Fruit fly (Drosophila melanogaster): ENCODE data around the gene CG16863.

The CG16863 gene

dm6 chr2L:13835002-13835910 lies 44.5 kb downstream of the CG16863 start, which contains the start of the genes mRpS23 and CenG1A (continued):
- peak; percentile 95 for TF ChIP-seq CG17802 (tag; optimal IDR thresholded peaks at IDR 0.05)
- peak; percentile 99 for TF ChIP-seq CG31441 (GFP tag; IDR thresholded peaks at IDR 0.05)
- peak; percentile 100 for TF ChIP-seq HmgZ (tag; optimal IDR thresholded peaks at IDR 0.05)
- TF ChIP-seq Antp (GFP tag; optimal IDR thresholded peaks at IDR 0.05), result peak; percentile 100
- TF ChIP-seq corto (GFP tag; optimal IDR thresholded peaks at IDR 0.05), result no peak
- peak; percentile 99 for TF ChIP-seq Fer2 (tag; optimal IDR thresholded peaks at IDR 0.05)
- TF ChIP-seq Stat92E (GFP tag; optimal IDR thresholded peaks at IDR 0.05), result peak in 1 of 3 experiments; percentile 99
- TF ChIP-seq Mes4 (GFP tag; optimal IDR thresholded peaks at IDR 0.05), result peak; percentile 100
- TF ChIP-seq Rx (GFP tag; IDR thresholded peaks at IDR 0.05), result peak; percentile 100
- TF ChIP-seq da (GFP tag; optimal IDR thresholded peaks at IDR 0.05), result peak; percentile 99
- peak; percentile 99 for TF ChIP-seq Ravus (GFP tag; IDR thresholded peaks at IDR 0.05)
- TF ChIP-seq sisA (GFP tag; IDR thresholded peaks at IDR 0.05), result peak; percentile 100
- TF ChIP-seq B-H1 (GFP tag; IDR thresholded peaks at IDR 0.05), result peak; percentile 100
- TF ChIP-seq GATAe (GFP tag; conservative IDR thresholded peaks at IDR 0.05), result peak; percentile 99
- TF ChIP-seq CG7271 (tag; optimal IDR thresholded peaks at IDR 0.05), result peak; percentile 99
- TF ChIP-seq otp (GFP tag; IDR thresholded peaks at IDR 0.05), result peak; percentile 100
- peak; percentile 100 for TF ChIP-seq croc (GFP tag; conservative IDR thresholded peaks at IDR 0.05)
- TF ChIP-seq CG4282 (GFP tag; optimal IDR thresholded peaks at IDR 0.05), result peak; percentile 99
- peak; percentile 100 for TF ChIP-seq Side (GFP tag; optimal IDR thresholded peaks at IDR 0.05)
- TF ChIP-seq CG12071 (GFP tag; optimal IDR thresholded peaks at IDR 0.05), result peak; percentile 100
- peak; percentile 100 for TF ChIP-seq CG17359 (tag; optimal IDR thresholded peaks at IDR 0.05)
- peak; percentile 96 for TF ChIP-seq CG15514 (GFP tag; optimal IDR thresholded peaks at IDR 0.05)
- TF ChIP-seq dimm (GFP tag; IDR thresholded peaks at IDR 0.05), result peak; percentile 99
- peak; percentile 85 for TF ChIP-seq vnd (GFP tag; IDR thresholded peaks at IDR 0.05; ENCODE audit: partially characterized antibody)
- peak; percentile 100 for TF ChIP-seq az2 (GFP tag; optimal IDR thresholded peaks at IDR 0.05)
- peak; percentile 100 for TF ChIP-seq CG32532 (GFP tag; IDR thresholded peaks at IDR 0.05)
- peak; percentile 99 for TF ChIP-seq ro (GFP tag; IDR thresholded peaks at IDR 0.05)
- TF ChIP-seq br (optimal IDR thresholded peaks at IDR 0.05), result no peak
- TF ChIP-seq CG9437 (GFP tag; optimal IDR thresholded peaks at IDR 0.05), result peak; percentile 96
- TF ChIP-seq Xrp1 (GFP tag; IDR thresholded peaks at IDR 0.05), result peak; percentile 100
- peak; percentile 99 for TF ChIP-seq klu (GFP tag; IDR thresholded peaks at IDR 0.05)
- peak; percentile 100 for TF ChIP-seq zfh1 (GFP tag; IDR thresholded peaks at IDR 0.05)
- peak; percentile 100 for TF ChIP-seq grau (tag; optimal IDR thresholded peaks at IDR 0.05)
- TF ChIP-seq CG16815 (GFP tag; optimal IDR thresholded peaks at IDR 0.05), result peak; percentile 100
- peak; percentile 99 for TF ChIP-seq kay (GFP tag; optimal IDR thresholded peaks at IDR 0.05)
- TF ChIP-seq ase (GFP tag; IDR thresholded peaks at IDR 0.05), result peak; percentile 100
- peak; percentile 99 for TF ChIP-seq Abd-B (GFP tag; optimal IDR thresholded peaks at IDR 0.05)
- peak; percentile 100 for TF ChIP-seq gce (GFP tag; IDR thresholded peaks at IDR 0.05)
- TF ChIP-seq CG9876 (GFP tag; optimal IDR thresholded peaks at IDR 0.05), result peak; percentile 99
- peak; percentile 100 for TF ChIP-seq peb (GFP tag; IDR thresholded peaks at IDR 0.05)
- peak; percentile 100 for TF ChIP-seq Dbx (GFP tag; IDR thresholded peaks at IDR 0.05)
- TF ChIP-seq CG7372 (GFP tag; IDR thresholded peaks at IDR 0.05), result peak; percentile 100
- peak; percentile 99 for TF ChIP-seq Hand (GFP tag; optimal IDR thresholded peaks at IDR 0.05)
- peak; percentile 100 for TF ChIP-seq fd3F (GFP tag; optimal IDR thresholded peaks at IDR 0.05)
- TF ChIP-seq CG34422 (GFP tag; IDR thresholded peaks at IDR 0.05), result peak; percentile 100
- peak; percentile 100 for TF ChIP-seq fd96Cb (tag; optimal IDR thresholded peaks at IDR 0.05)
- peak; percentile 100 for TF ChIP-seq dpn (GFP tag; optimal IDR thresholded peaks at IDR 0.05)
- peak; percentile 99 for TF ChIP-seq onecut (GFP tag; IDR thresholded peaks at IDR 0.05)
- peak; percentile 99 for TF ChIP-seq CG18764 (GFP tag; optimal IDR thresholded peaks at IDR 0.05)

All from whole organism, embryonic.